Worm (Caenorhabditis elegans): ENCODE measurements around the gene irld-6.
A peak's percentile ranks its signal among the peaks of the same experiment; 100 is the strongest.

Gene irld-6

DNA sequence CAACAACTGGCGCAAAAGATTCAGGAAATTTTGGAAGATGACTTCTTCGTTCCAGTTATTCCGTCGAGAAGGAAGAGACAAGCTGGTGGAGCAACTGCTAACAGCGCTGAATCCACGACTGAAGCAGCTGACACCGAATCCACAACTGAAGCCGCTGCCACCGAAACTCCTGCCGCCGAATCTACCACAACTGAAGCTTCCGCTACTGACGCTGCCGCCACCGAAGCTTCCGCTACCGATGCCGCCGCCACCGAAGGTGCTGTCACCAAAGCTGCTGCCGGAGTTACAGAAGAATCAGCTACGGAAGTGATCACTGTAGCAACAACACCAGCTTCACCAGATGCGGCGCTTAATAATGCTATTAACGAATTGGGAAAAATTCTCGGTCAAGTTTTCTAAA, 37.9 kb upstream of the irld-6 start:
- TF ChIP-seq nhr-23 (tag; optimal IDR thresholded peaks at IDR 0.05): no peak
- no peak for TF ChIP-seq ceh-9 (tag; optimal IDR thresholded peaks at IDR 0.05)
- TF ChIP-seq aly-2 (tag; optimal IDR thresholded peaks at IDR 0.05): no peak
- TF ChIP-seq lin-39 (tag; optimal IDR thresholded peaks at IDR 0.05): no peak
- no peak for TF ChIP-seq nhr-12 (tag; optimal IDR thresholded peaks at IDR 0.05)
- no peak for TF ChIP-seq zag-1 (tag; optimal IDR thresholded peaks at IDR 0.05)
- no peak for TF ChIP-seq elt-2 (tag; optimal IDR thresholded peaks at IDR 0.05)
- TF ChIP-seq ceh-28 (tag; optimal IDR thresholded peaks at IDR 0.05): no peak
- TF ChIP-seq daf-12 (tag; optimal IDR thresholded peaks at IDR 0.05): no peak

- TF ChIP-seq nhr-11 (tag; optimal IDR thresholded peaks at IDR 0.05): no peak
- TF ChIP-seq pha-4 (tag; optimal IDR thresholded peaks at IDR 0.05): no peak
- TF ChIP-seq nhr-237 (tag; optimal IDR thresholded peaks at IDR 0.05): no peak
- no peak for TF ChIP-seq nhr-25 (tag; optimal IDR thresholded peaks at IDR 0.05)
- no peak for TF ChIP-seq pqm-1 (tag; optimal IDR thresholded peaks at IDR 0.05)
- no peak for TF ChIP-seq daf-12 (tag; optimal IDR thresholded peaks at IDR 0.05)
- TF ChIP-seq nhr-77 (tag; optimal IDR thresholded peaks at IDR 0.05): no peak
- no peak for TF ChIP-seq nhr-76 (tag; optimal IDR thresholded peaks at IDR 0.05)
- no peak for TF ChIP-seq fos-1 (tag; optimal IDR thresholded peaks at IDR 0.05)
- TF ChIP-seq lin-15B (tag; optimal IDR thresholded peaks at IDR 0.05): no peak
- no peak for TF ChIP-seq elt-1 (tag; optimal IDR thresholded peaks at IDR 0.05)
- TF ChIP-seq nhr-28 (tag; optimal IDR thresholded peaks at IDR 0.05): no peak
- TF ChIP-seq elt-2 (tag; optimal IDR thresholded peaks at IDR 0.05): no peak
- no peak for TF ChIP-seq ceh-28 (tag; optimal IDR thresholded peaks at IDR 0.05)
- TF ChIP-seq snpc-4 (tag; optimal IDR thresholded peaks at IDR 0.05): no peak
- no peak for TF ChIP-seq eor-1 (tag; optimal IDR thresholded peaks at IDR 0.05)
Measured at ce11 chrV:10793498-10793897, 36.9 kb upstream of the irld-6 start, which contains the start of gene ule-3. TSS of gene ule-3 (plus strand) at chrV:10793798.

ce11 chrV:10792775-10793174, 36.2 kb upstream of the irld-6 start, which contains the start of gene D1054.10:
TSS of gene D1054.10 (minus strand) at chrV:10792875.
- TF ChIP-seq elt-1 (tag; optimal IDR thresholded peaks at IDR 0.05) (no peak), nhr-43 (tag; optimal IDR thresholded peaks at IDR 0.05; ENCODE audit: poor library complexity, severe bottlenecking) (no peak), snpc-4 (tag; optimal IDR thresholded peaks at IDR 0.05) (no peak), fkh-2 (tag; optimal IDR thresholded peaks at IDR 0.05) (no peak), nhr-12 (tag; optimal IDR thresholded peaks at IDR 0.05) (no peak), mml-1 (tag; optimal IDR thresholded peaks at IDR 0.05) (no peak), nfya-1 (tag; optimal IDR thresholded peaks at IDR 0.05; ENCODE audit: insufficient read depth) (no peak), ztf-11 (tag; optimal IDR thresholded peaks at IDR 0.05) (no peak), ceh-16 (tag; optimal IDR thresholded peaks at IDR 0.05) (no peak), nhr-67 (tag; optimal IDR thresholded peaks at IDR 0.05) (no peak), eor-1 (tag; optimal IDR thresholded peaks at IDR 0.05) (no peak), zag-1 (tag; optimal IDR thresholded peaks at IDR 0.05) (no peak), jun-1 (tag; optimal IDR thresholded peaks at IDR 0.05) (no peak), hmg-11 (tag; optimal IDR thresholded peaks at IDR 0.05) (no peak), aly-2 (tag; optimal IDR thresholded peaks at IDR 0.05) (no peak), ama-1 (optimal IDR thresholded peaks at IDR 0.05) (no peak), pha-4 (tag; optimal IDR thresholded peaks at IDR 0.05) (no peak), R02D3.7 (tag; optimal IDR thresholded peaks at IDR 0.05) (no peak), tbx-2 (tag; optimal IDR thresholded peaks at IDR 0.05) (no peak)

- TF ChIP-seq egl-5 (tag; optimal IDR thresholded peaks at IDR 0.05) (no peak), unc-39 (tag; optimal IDR thresholded peaks at IDR 0.05) (no peak)
Measured at ce11 chrV:10790921-10791320, 34.3 kb upstream of the irld-6 start, which contains the start of gene D1054.9. TSS of gene D1054.9 (minus strand) at chrV:10791057.

- TF ChIP-seq pha-4 (tag; optimal IDR thresholded peaks at IDR 0.05) (peak; percentile 56), daf-12 (tag; optimal IDR thresholded peaks at IDR 0.05) (no peak)
Measured at ce11 chrV:10784011-10784410, 27.4 kb upstream of the irld-6 start, which contains the start of gene D1054.8. TSS of gene D1054.8 (plus strand) at chrV:10784311.

Measured in whole organism, L3 larva.